Fruit fly (Drosophila melanogaster): Measurements from ENCODE around the gene CG31715.
A peak's percentile ranks its signal among the peaks of the same experiment; 100 is the strongest.

CG31715 gene

dm6 chr2L:10306518-10307260 is 34.7 kb upstream of the CG31715 start, which contains the start of the genes CG5390 and CG4968 (continued):
- TF ChIP-seq CG7839 (tag; optimal IDR thresholded peaks at IDR 0.05) (no peak), pb (GFP tag; optimal IDR thresholded peaks at IDR 0.05) (no peak), CG13775 (GFP tag; optimal IDR thresholded peaks at IDR 0.05) (peak; percentile 55), CG30431 (GFP tag; optimal IDR thresholded peaks at IDR 0.05) (no peak), CTCF (GFP tag; optimal IDR thresholded peaks at IDR 0.05) (peak; percentile 12), row (GFP tag; IDR thresholded peaks at IDR 0.05) (peak; percentile 82), CG13123 (GFP tag; optimal IDR thresholded peaks at IDR 0.05) (peak; percentile 14), CG17186 (GFP tag; optimal IDR thresholded peaks at IDR 0.05) (no peak), Sin3A (optimal IDR thresholded peaks at IDR 0.05) (no peak), CG8944 (GFP tag; optimal IDR thresholded peaks at IDR 0.05) (no peak), CG4617 (GFP tag; optimal IDR thresholded peaks at IDR 0.05; ENCODE audit: borderline replicate concordance) (peak; percentile 72), CG11723 (GFP tag; optimal IDR thresholded peaks at IDR 0.05) (peak; percentile 50), CG14710 (tag; optimal IDR thresholded peaks at IDR 0.05) (peak; percentile 70), zfh1 (GFP tag; IDR thresholded peaks at IDR 0.05) (0 out of 3 replicates have a peak, but pooled peaks have one; percentile 48), CG12236 (GFP tag; optimal IDR thresholded peaks at IDR 0.05) (no peak), CG1603 (tag; optimal IDR thresholded peaks at IDR 0.05) (peak; percentile 71), CG8765 (GFP tag; IDR thresholded peaks at IDR 0.05) (no peak), CG14050 (GFP tag; IDR thresholded peaks at IDR 0.05) (peak; percentile 30; the same call in 1 of the 3 replicates), CG31224 (GFP tag; IDR thresholded peaks at IDR 0.05) (peak; percentile 45; the same call in 1 of the 2 replicates), HLHmδ (GFP tag; optimal IDR thresholded peaks at IDR 0.05) (peak; percentile 40), gfzf (GFP tag; optimal IDR thresholded peaks at IDR 0.05) (peak; percentile 33), disco-r (GFP tag; optimal IDR thresholded peaks at IDR 0.05) (peak; percentile 10), CG9215 (GFP tag; IDR thresholded peaks at IDR 0.05) (no peak), CG15514 (GFP tag; optimal IDR thresholded peaks at IDR 0.05) (peak; percentile 97), gem (tag; optimal IDR thresholded peaks at IDR 0.05) (peak; percentile 87), CG10431 (GFP tag; optimal IDR thresholded peaks at IDR 0.05) (peak; percentile 39), HLH54F (GFP tag; optimal IDR thresholded peaks at IDR 0.05) (peak; percentile 6), Ptx1 (GFP tag; IDR thresholded peaks at IDR 0.05) (peak; percentile 50; the same call in 1 of the 2 replicates), Ada2b (GFP tag; IDR thresholded peaks at IDR 0.05) (peak; percentile 63), ind (GFP tag; optimal IDR thresholded peaks at IDR 0.05) (peak; percentile 53), Ets97D (GFP tag; optimal IDR thresholded peaks at IDR 0.05) (peak; percentile 77), br (optimal IDR thresholded peaks at IDR 0.05) (no peak), CG17359 (tag; optimal IDR thresholded peaks at IDR 0.05) (peak; percentile 72), Dip3 (GFP tag; optimal IDR thresholded peaks at IDR 0.05) (peak; percentile 2), tup (GFP tag; optimal IDR thresholded peaks at IDR 0.05) (peak; percentile 35), zen (tag; optimal IDR thresholded peaks at IDR 0.05) (peak; percentile 33), CG12155 (GFP tag; optimal IDR thresholded peaks at IDR 0.05) (peak; percentile 67), bbx (GFP tag; IDR thresholded peaks at IDR 0.05; ENCODE audit: partially characterized antibody) (peak; percentile 72), fd3F (GFP tag; optimal IDR thresholded peaks at IDR 0.05) (peak; percentile 62), eve (GFP tag; optimal IDR thresholded peaks at IDR 0.05) (no peak), pum (GFP tag; optimal IDR thresholded peaks at IDR 0.05) (no peak), wek (GFP tag; optimal IDR thresholded peaks at IDR 0.05) (no peak), Sox102F (GFP tag; optimal IDR thresholded peaks at IDR 0.05) (no peak), CG17612 (GFP tag; IDR thresholded peaks at IDR 0.05) (no peak), CG5953 (GFP tag; IDR thresholded peaks at IDR 0.05) (0 out of 2 replicates have a peak, but pooled peaks have one; percentile 45), CG2120 (GFP tag; optimal IDR thresholded peaks at IDR 0.05) (peak; percentile 75), CG7963 (GFP tag; IDR thresholded peaks at IDR 0.05; ENCODE audit: partially characterized antibody) (0 out of 3 replicates have a peak, but pooled peaks have one; percentile 17), Dfd (GFP tag; optimal IDR thresholded peaks at IDR 0.05) (no peak), Drgx (GFP tag; IDR thresholded peaks at IDR 0.05) (peak; percentile 86), dmrt99B (tag; optimal IDR thresholded peaks at IDR 0.05) (no peak)
